Fruit fly (Drosophila melanogaster): ENCODE results near the gene CG10343.

CG10343 gene

DNA sequence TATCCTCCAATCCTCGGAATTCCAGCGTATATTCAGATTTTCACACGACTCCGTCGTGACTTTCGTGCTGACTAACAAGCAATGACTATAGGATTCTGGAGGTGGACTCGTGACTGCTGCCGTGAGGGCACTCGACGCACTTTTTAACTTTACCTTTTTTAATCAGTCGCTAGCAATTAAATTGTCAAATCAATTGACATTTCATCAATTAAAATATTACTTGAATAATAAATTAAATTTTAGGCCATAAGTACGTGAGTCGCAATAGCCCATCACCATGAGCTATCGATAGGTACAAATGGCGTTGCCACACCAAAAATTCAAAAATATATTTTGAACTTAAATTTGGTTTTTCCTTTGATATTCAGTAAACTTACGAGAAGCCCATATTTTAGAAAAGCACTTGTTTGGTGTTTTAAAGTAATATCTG lies 2.4 kb downstream of the CG10343 start, which contains the start of gene Jwa (continued):
- TF ChIP-seq CG11294 (GFP tag; IDR thresholded peaks at IDR 0.05) (peak; percentile 74; the same call in 1 of the 2 replicates), Sox102F (GFP tag; optimal IDR thresholded peaks at IDR 0.05) (peak; percentile 95), CG31627 (GFP tag; optimal IDR thresholded peaks at IDR 0.05) (peak; percentile 96), CG3032 (tag; optimal IDR thresholded peaks at IDR 0.05) (peak; percentile 79), CG3919 (GFP tag; optimal IDR thresholded peaks at IDR 0.05) (peak; percentile 78), CG6276 (GFP tag; optimal IDR thresholded peaks at IDR 0.05) (no peak), Blimp-1 (GFP tag; optimal IDR thresholded peaks at IDR 0.05) (peak; percentile 26), Met (GFP tag; optimal IDR thresholded peaks at IDR 0.05) (peak; percentile 87), CG11902 (GFP tag; optimal IDR thresholded peaks at IDR 0.05) (peak; percentile 78), CG11762 (GFP tag; optimal IDR thresholded peaks at IDR 0.05; ENCODE audit: insufficient read depth) (peak; percentile 35), Smox (GFP tag; optimal IDR thresholded peaks at IDR 0.05) (peak; percentile 90), achi (GFP tag; optimal IDR thresholded peaks at IDR 0.05) (peak; percentile 73), CG4318 (GFP tag; optimal IDR thresholded peaks at IDR 0.05) (peak; percentile 62), Hr4 (GFP tag; optimal IDR thresholded peaks at IDR 0.05) (peak; percentile 85), CG16779 (tag; optimal IDR thresholded peaks at IDR 0.05) (no peak), fkh (GFP tag; optimal IDR thresholded peaks at IDR 0.05) (peak; percentile 32), cyc (GFP tag; optimal IDR thresholded peaks at IDR 0.05) (peak; percentile 88), spab (GFP tag; optimal IDR thresholded peaks at IDR 0.05) (no peak), CG7368 (GFP tag; optimal IDR thresholded peaks at IDR 0.05) (peak; percentile 67), Hr39 (GFP tag; optimal IDR thresholded peaks at IDR 0.05) (peak; percentile 95), acj6 (GFP tag; optimal IDR thresholded peaks at IDR 0.05) (peak; percentile 95), CG8319 (GFP tag; optimal IDR thresholded peaks at IDR 0.05) (peak; percentile 54)

DNA sequence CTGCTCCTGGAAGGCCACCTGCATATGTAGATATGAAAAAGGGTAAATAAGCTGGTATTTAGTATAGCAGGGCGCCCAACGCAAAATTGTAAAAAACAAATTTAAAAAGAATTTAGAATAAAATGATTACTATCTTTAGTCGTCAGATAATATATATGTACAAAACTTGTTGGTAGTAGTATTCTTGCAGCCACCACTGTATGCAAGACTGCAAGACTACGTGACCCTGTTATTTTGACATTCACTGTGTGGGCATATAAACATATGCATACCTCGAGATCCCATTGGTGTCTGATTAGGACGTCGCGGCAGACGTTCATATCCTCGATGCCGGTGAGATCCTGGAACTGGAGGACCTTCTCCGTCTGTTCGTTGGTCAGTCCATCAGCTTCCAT lies 4.6 kb downstream of the CG10343 start:
- TF ChIP-seq topi (GFP tag; optimal IDR thresholded peaks at IDR 0.05), result peak; percentile 62
- TF ChIP-seq ss (GFP tag; optimal IDR thresholded peaks at IDR 0.05), result no peak
- no peak for TF ChIP-seq Sox14 (GFP tag; optimal IDR thresholded peaks at IDR 0.05)
- TF ChIP-seq fd85E (GFP tag; optimal IDR thresholded peaks at IDR 0.05), result no peak
- no peak for TF ChIP-seq CG8632 (GFP tag; optimal IDR thresholded peaks at IDR 0.05)
- no peak for TF ChIP-seq Eip93F (GFP tag; optimal IDR thresholded peaks at IDR 0.05)
- peak; percentile 14 for TF ChIP-seq CG11762 (GFP tag; optimal IDR thresholded peaks at IDR 0.05; ENCODE audit: insufficient read depth)
- TF ChIP-seq Met (GFP tag; optimal IDR thresholded peaks at IDR 0.05), result peak; percentile 56
- no peak for TF ChIP-seq spab (GFP tag; optimal IDR thresholded peaks at IDR 0.05)
- no peak for TF ChIP-seq dac (GFP tag; optimal IDR thresholded peaks at IDR 0.05)
- TF ChIP-seq CG31627 (GFP tag; optimal IDR thresholded peaks at IDR 0.05), result peak; percentile 63
- TF ChIP-seq CG6163 (GFP tag; IDR thresholded peaks at IDR 0.05), result peak; percentile 13; the same call in 1 of the 3 replicates
- TF ChIP-seq Ets96B (tag; optimal IDR thresholded peaks at IDR 0.05), result no peak
- TF ChIP-seq CG15336 (GFP tag; IDR thresholded peaks at IDR 0.05), result 0 out of 2 replicates have a peak, but pooled peaks have one; percentile 15
- peak; percentile 10 for TF ChIP-seq CG8319 (GFP tag; optimal IDR thresholded peaks at IDR 0.05)
- peak; percentile 58 for TF ChIP-seq Hr39 (GFP tag; optimal IDR thresholded peaks at IDR 0.05)
- peak; percentile 19 for TF ChIP-seq Sox102F (GFP tag; optimal IDR thresholded peaks at IDR 0.05)
- TF ChIP-seq CG9139 (GFP tag; optimal IDR thresholded peaks at IDR 0.05), result no peak
- TF ChIP-seq CG34406 (GFP tag; optimal IDR thresholded peaks at IDR 0.05), result no peak
- peak; percentile 63 for TF ChIP-seq Smox (GFP tag; optimal IDR thresholded peaks at IDR 0.05)
- TF ChIP-seq dsx (GFP tag; optimal IDR thresholded peaks at IDR 0.05; ENCODE audit: poor library complexity, severe bottlenecking), result no peak
- TF ChIP-seq esn (GFP tag; optimal IDR thresholded peaks at IDR 0.05), result peak; percentile 63
- no peak for TF ChIP-seq Blimp-1 (GFP tag; optimal IDR thresholded peaks at IDR 0.05)
- TF ChIP-seq CG10669 (GFP tag; optimal IDR thresholded peaks at IDR 0.05), result peak; percentile 11
- no peak for TF ChIP-seq CG6808 (GFP tag; optimal IDR thresholded peaks at IDR 0.05)
- peak; percentile 56 for TF ChIP-seq pdm3 (GFP tag; optimal IDR thresholded peaks at IDR 0.05)
- peak; percentile 47 for TF ChIP-seq CG7368 (GFP tag; optimal IDR thresholded peaks at IDR 0.05)
- TF ChIP-seq CG10631 (GFP tag; optimal IDR thresholded peaks at IDR 0.05), result peak; percentile 44
- TF ChIP-seq Gug (GFP tag; IDR thresholded peaks at IDR 0.05), result no peak
- no peak for TF ChIP-seq CG1621 (tag; optimal IDR thresholded peaks at IDR 0.05)
- TF ChIP-seq Eip78C (GFP tag), result peak; percentile 89
- TF ChIP-seq CG6792 (GFP tag; optimal IDR thresholded peaks at IDR 0.05), result peak; percentile 38
- TF ChIP-seq Hr4 (GFP tag; optimal IDR thresholded peaks at IDR 0.05), result peak; percentile 71
- no peak for TF ChIP-seq svp (GFP tag)
- TF ChIP-seq lz (GFP tag; optimal IDR thresholded peaks at IDR 0.05), result peak; percentile 61
- TF ChIP-seq CG16779 (tag; optimal IDR thresholded peaks at IDR 0.05), result no peak
- no peak for TF ChIP-seq Sox15 (GFP tag; optimal IDR thresholded peaks at IDR 0.05)
- TF ChIP-seq CG6276 (GFP tag; optimal IDR thresholded peaks at IDR 0.05), result no peak
- no peak for TF ChIP-seq CG8119 (GFP tag; IDR thresholded peaks at IDR 0.05)
- TF ChIP-seq fkh (GFP tag; optimal IDR thresholded peaks at IDR 0.05), result peak; percentile 61
